Fruit fly (Drosophila melanogaster) ovary, adult (tissue): ENCODE results near the gene CROT.
A peak's percentile ranks its signal among the peaks of the same experiment; 100 is the strongest.

Experiments used
- CG17801 ChIP-seq: fragments of 200-800 bp; optimal IDR thresholded peaks from 2 replicates; lab custom pipeline; 2019; ENCODE audit warnings: missing biosample characterization, mild to moderate bottlenecking, missing genetic modification characterization, moderate library complexity; ENCODE audit not compliant: partially characterized antibody

CROT gene

dm6 chr3R:27706581-27707181 lies at the start of gene CROT, which contains the start of gene CG12877:
CROT (minus strand) TSS chr3R:27706751.
CG12877 (plus strand) TSS chr3R:27707100.
- peak; percentile 79 for TF ChIP-seq CG17801

DNA sequence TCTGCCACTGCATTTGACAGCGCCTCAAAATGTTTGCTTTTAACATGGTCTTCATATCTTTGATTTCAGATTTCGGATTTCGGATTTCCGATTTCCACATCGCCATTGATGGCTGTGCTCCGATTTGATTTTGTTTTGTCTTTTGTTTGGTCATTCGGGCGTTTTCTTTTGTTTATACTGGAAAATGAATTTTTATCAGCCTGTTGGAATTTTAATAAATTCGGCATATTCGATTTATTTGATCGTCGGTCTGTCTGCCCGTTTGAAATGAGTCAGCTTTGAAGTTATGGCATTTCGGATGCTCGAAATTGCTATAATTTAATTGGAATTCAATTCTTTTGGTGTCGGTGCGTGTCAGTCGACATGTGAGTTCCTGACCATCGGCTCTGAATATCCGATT lies 34.1 kb upstream of the CROT start:
- TF ChIP-seq CG17801 = no peak

dm6 chr3R:27739999-27740398 lies 33.4 kb upstream of the CROT start:
- TF ChIP-seq CG17801 = no peak

dm6 chr3R:27738287-27738686 lies 31.7 kb upstream of the CROT start:
- no peak for TF ChIP-seq CG17801

DNA sequence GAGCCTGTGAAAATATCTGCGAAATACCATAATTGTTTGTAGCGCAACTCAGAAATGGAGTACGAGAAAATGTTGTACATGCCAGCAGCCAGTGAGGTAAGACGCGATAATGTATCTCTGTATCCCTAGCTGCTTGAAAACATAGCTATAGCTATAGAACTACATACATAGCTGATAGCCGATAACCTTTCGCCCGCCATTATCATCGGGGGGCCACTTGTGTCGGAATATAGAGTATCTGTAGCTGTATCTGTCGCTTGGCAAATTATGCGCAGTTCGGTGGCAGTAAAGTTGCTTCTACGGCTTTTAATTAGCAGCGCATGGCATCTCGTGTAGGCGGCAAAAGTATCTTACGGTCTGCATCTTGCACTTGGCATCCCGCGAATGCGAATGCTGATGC lies 30.5 kb upstream of the CROT start:
- TF ChIP-seq CG17801 = no peak

dm6 chr3R:27736367-27737005 lies 29.9 kb upstream of the CROT start, which contains the start of gene Ets98B:
Ets98B (plus strand) TSS chr3R:27736538.
- TF ChIP-seq CG17801 = no peak

- TF ChIP-seq CG17801 = no peak
Measured at dm6 chr3R:27706039-27706580, 441 bp downstream of the CROT start.

- peak; percentile 19 for TF ChIP-seq CG17801
Measured at dm6 chr3R:27700229-27700573, 6.3 kb downstream of the CROT start, which contains the start of gene btz. btz (plus strand) TSS chr3R:27700361.

DNA sequence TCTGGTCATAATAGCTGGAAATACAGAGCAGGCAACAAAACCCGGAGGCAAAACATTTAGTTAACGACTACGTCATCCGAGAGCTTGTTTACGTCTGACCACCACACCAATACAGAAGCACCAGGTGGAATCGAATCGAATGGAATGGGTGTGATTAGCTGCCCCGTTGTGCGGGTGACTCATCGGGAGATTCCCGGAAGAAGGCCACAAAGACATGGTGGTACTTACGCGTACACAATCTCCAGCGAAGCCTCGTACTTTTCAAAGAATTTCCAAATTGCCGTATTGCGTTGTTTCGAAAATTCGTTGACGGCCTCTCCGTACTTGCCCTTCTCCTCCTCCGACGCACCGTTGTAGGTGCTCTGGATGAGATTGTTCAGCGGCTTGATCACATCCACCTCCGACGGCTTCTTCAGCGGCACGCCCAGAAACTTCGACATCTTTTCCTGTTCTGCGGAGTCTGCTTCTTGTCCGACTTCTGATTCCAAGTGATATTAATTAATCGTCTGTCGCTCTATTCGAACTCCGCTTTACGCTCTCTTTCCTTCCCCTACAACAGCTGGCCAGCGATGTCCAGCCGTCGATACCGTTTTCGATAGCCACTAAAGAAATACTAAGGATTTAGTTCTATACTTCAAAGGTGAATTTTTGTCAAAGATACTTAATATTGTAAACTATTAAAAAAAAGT lies 6.9 kb downstream of the CROT start, which contains the start of gene ALiX:
Gene ALiX, minus strand, starts transcription at position 571 of the 689 bp plus-strand sequence.
- no peak for TF ChIP-seq CG17801

- TF ChIP-seq CG17801 = no peak
Measured at dm6 chr3R:27695019-27695418, 11.5 kb downstream of the CROT start, which contains the start of gene HSPBAP1. HSPBAP1 (plus strand) TSS chr3R:27695235.

DNA sequence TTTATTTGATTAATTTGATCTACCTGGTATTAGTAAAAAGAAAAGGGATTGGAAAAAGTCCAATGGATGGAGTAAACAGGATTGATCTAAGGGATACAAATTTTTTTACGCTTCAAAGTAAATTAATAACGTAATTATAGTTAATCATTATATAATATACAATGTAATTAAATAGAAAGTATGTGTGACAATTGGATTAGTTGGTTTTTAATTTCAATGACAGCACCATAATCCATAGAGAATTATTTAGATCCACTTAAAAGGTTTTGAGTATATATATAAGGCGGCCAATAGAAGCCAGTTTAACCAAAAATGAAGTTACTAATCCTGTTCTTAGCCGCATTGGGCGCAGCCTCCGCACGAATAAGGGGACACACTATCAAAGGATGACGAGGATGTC lies 12.0 kb downstream of the CROT start, which contains the start of gene Acp98AB:
Gene Acp98AB, plus strand, starts transcription at position 301 of the 400 bp plus-strand sequence.
- TF ChIP-seq CG17801 = no peak

DNA sequence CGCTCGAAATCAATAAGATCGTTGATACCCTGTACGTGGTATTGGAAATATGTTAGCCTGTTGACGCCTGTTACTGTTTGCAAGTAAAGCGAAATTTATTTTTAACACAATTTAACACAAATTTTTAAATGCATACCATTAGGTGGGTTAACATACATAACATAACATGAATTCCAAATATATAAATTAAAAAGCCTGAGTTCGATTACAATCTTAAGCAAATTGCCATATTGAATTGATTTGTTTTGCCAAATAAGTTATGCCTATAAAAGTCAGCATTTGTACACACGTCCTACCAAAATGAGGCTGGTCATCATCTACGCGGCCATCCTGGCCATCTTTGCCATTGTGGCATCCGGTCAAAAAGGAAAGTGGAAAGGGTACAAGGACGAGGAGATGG lies 12.5 kb downstream of the CROT start, which contains the start of gene CG43319:
Gene CG43319, plus strand, starts transcription at position 301 of the 400 bp plus-strand sequence.
- TF ChIP-seq CG17801 = no peak

dm6 chr3R:27692645-27693307 lies 13.8 kb downstream of the CROT start:
- no peak for TF ChIP-seq CG17801

DNA sequence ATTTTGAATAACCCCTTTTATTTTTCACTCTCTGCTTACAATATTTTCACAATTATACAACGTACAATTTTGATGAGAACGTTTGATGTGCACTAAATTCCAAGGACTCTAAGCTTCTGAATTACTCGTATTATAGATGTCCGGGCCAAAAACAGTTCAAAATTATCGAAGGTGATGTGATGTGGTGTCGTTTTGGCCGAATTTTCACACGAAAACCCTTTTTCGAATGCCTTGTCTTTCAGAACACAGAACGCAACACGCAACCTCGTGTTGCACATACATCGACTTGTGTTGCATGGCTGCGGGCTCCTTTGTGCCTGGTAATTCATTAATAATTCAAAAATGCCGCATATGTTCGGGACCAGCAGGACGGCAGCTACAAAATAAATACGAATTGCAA lies 18.5 kb downstream of the CROT start, which contains the start of gene CG31055:
Gene CG31055, minus strand, starts transcription at position 101 of the 400 bp plus-strand sequence.
- no peak for TF ChIP-seq CG17801

DNA sequence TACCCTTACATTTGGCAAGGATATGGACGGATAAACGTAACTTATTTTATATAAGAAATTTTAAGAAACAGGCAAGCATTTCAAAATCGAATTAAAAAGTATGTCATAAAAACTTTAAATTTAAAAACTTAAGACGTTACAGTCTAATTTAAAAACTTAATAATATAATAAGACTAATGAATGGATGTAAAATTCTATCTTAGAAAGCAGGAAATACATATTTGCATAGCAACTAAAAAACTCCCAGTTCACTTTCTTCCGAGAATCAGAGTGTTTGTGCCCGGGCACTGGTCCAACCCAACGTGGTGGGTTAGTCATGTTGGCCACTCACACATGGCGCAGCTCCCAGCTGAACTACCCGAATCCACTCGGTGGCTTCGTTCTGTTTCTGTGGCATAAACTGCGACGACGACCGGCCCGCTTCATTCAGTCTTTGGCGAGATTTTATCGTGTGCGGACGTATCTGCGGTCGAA lies 21.0 kb downstream of the CROT start, which contains the start of gene CG12880:
Gene CG12880, plus strand, starts transcription at position 424 of the 474 bp plus-strand sequence.
- no peak for TF ChIP-seq CG17801

DNA sequence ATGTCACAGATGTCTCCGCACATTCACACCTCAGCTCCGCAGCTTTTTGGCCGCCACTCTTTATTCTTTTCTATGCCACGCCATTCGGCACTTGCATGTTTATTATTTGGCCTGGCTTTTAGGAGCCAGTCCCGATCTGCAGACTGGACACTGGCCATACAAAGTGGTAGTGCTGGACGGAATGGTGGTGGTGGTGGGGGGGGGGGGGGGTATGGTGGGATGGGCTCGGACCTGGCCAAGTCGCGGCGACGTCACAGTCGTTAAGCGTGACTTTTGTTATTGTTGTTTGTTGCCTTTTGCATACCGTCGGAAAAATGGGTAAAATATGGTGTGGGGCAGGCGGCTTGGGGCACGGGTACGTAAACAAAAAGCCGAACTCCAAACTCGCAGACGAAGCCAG lies 21.5 kb downstream of the CROT start:
- TF ChIP-seq CG17801 = no peak
